Worm (Caenorhabditis elegans) whole organism, early embryonic: ENCODE results near the gene rnp-4.

Source experiments
- F13C5.2 ChIP-seq: sonication (generic microtip); optimal IDR thresholded peaks from 2 replicates; lab custom pipeline; 2017; ENCODE audit warnings: mild to moderate bottlenecking, missing genetic modification characterization, inconsistent platforms, missing compliant biosample characterization
- aly-1 ChIP-seq: sonication (generic microtip); optimal IDR thresholded peaks from 2 replicates; lab custom pipeline; 2016; ENCODE audit warnings: missing genetic modification characterization, missing compliant biosample characterization
- ama-1 ChIP-seq: fragments of 150-350 bp; optimal IDR thresholded peaks from 2 replicates; lab custom pipeline; 2014
- flt-1 ChIP-seq: fragments of 200-800 bp; sonication (Bioruptor generic); IDR thresholded peaks from 2 replicates; pipeline ENCODE4 v1.3.6; 2022; ENCODE audit warnings: missing genetic modification characterization, missing compliant biosample characterization
- sea-1 ChIP-seq: fragments of 200-800 bp; sonication (Bioruptor generic); conservative IDR thresholded peaks from 2 replicates; pipeline ENCODE4 v1.3.6; 2022; ENCODE audit warnings: missing genetic modification characterization, missing compliant biosample characterization

ce11 chrIII:4444492-4444891, 38.4 kb downstream of the rnp-4 start:
- TF ChIP-seq ama-1 (lab: Kevin White, UChicago): no peak
- TF ChIP-seq aly-1: no peak
- TF ChIP-seq sea-1 (GFP tag; lab: Robert Waterston, UW): no peak
- TF ChIP-seq flt-1 (GFP tag; lab: Robert Waterston, UW): no peak
- no peak for TF ChIP-seq F13C5.2 (tag; lab: Kevin White, UChicago)
